Worm (Caenorhabditis elegans): ENCODE data around the gene E03H12.7.

E03H12.7 gene

ce11 chrIV:4988531-4988930 lies at the start of gene E03H12.7:
Gene E03H12.7 (minus strand): TSS chrIV:4988631.
- TF ChIP-seq elt-1 (tag; optimal IDR thresholded peaks at IDR 0.05) (no peak), ama-1 (optimal IDR thresholded peaks at IDR 0.05) (no peak), aly-2 (tag; optimal IDR thresholded peaks at IDR 0.05) (no peak), fos-1 (tag; optimal IDR thresholded peaks at IDR 0.05) (no peak), ztf-11 (tag; optimal IDR thresholded peaks at IDR 0.05) (no peak), elt-2 (tag; optimal IDR thresholded peaks at IDR 0.05) (no peak), nhr-43 (tag; optimal IDR thresholded peaks at IDR 0.05; ENCODE audit: poor library complexity, severe bottlenecking) (no peak), tbx-2 (tag; optimal IDR thresholded peaks at IDR 0.05) (no peak), ceh-9 (tag; optimal IDR thresholded peaks at IDR 0.05) (no peak), skn-1 (tag; optimal IDR thresholded peaks at IDR 0.05) (no peak), nfya-1 (tag; optimal IDR thresholded peaks at IDR 0.05; ENCODE audit: insufficient read depth) (no peak), pqm-1 (tag; optimal IDR thresholded peaks at IDR 0.05) (no peak)

DNA sequence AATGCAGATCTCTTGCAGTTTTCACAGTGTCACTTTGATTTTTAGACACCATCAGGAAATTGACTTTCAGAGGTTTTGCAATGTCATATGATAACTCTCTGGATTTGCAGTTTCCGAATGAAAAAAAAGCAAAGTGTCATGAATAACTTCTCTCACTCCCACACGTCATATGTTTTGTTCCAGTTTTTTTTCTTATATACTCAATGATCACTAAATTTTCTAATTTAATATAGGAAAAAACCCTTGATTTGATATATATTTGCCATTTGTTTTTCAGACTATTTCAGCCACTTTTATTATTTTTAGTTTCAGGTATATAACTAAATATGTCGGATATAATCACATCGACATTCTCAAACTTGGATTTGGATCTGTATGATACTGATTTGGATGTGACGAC lies 49.1 kb upstream of the E03H12.7 start, which contains the start of gene C09B9.1:
C09B9.1 (plus strand) TSS at position 301 of the 400 bp plus-strand sequence.
- TF ChIP-seq ama-1 (optimal IDR thresholded peaks at IDR 0.05) (no peak), R02D3.7 (tag; optimal IDR thresholded peaks at IDR 0.05) (no peak), eor-1 (tag; optimal IDR thresholded peaks at IDR 0.05) (no peak), ceh-28 (tag; optimal IDR thresholded peaks at IDR 0.05) (no peak), nhr-25 (tag; optimal IDR thresholded peaks at IDR 0.05) (no peak), ztf-11 (tag; optimal IDR thresholded peaks at IDR 0.05) (no peak), nhr-76 (tag; optimal IDR thresholded peaks at IDR 0.05) (no peak), elt-3 (tag; optimal IDR thresholded peaks at IDR 0.05) (no peak), sea-2 (GFP tag; optimal IDR thresholded peaks at IDR 0.05) (no peak)

- TF ChIP-seq aly-2 (tag; optimal IDR thresholded peaks at IDR 0.05): no peak
- TF ChIP-seq fos-1 (tag; optimal IDR thresholded peaks at IDR 0.05): no peak
- TF ChIP-seq snpc-4 (tag; optimal IDR thresholded peaks at IDR 0.05): no peak
Measured at ce11 chrIV:5033276-5033675, 44.8 kb upstream of the E03H12.7 start, which contains the start of gene C09B9.4. Gene C09B9.4 (minus strand): TSS chrIV:5033376.

DNA sequence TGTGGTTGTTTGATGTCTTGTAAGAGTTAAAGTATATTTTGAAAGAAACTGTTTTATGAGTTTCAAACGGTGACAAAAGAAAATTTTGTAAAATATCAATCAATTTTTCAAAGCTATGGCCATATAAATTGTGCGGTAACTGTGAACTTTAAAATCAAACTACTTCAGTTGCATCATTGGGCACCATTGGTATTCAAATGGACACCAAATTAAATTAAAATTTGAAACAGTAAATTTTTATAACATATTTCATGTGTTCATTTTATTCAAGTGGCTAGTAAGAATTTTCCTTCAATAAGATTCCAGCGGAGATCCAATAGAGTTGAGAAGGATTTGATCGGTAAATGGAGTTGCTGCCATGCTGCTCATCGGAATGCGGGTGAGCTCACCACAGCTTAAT lies 42.9 kb upstream of the E03H12.7 start:
- TF ChIP-seq elt-1 (tag; optimal IDR thresholded peaks at IDR 0.05): no peak
- no peak for TF ChIP-seq nhr-77 (tag; optimal IDR thresholded peaks at IDR 0.05)
- TF ChIP-seq lin-15B (tag; optimal IDR thresholded peaks at IDR 0.05): no peak
- TF ChIP-seq pqm-1 (tag; optimal IDR thresholded peaks at IDR 0.05): no peak
- no peak for TF ChIP-seq zag-1 (tag; optimal IDR thresholded peaks at IDR 0.05)
- no peak for TF ChIP-seq ama-1 (optimal IDR thresholded peaks at IDR 0.05)
- no peak for TF ChIP-seq elt-3 (tag; optimal IDR thresholded peaks at IDR 0.05)

DNA sequence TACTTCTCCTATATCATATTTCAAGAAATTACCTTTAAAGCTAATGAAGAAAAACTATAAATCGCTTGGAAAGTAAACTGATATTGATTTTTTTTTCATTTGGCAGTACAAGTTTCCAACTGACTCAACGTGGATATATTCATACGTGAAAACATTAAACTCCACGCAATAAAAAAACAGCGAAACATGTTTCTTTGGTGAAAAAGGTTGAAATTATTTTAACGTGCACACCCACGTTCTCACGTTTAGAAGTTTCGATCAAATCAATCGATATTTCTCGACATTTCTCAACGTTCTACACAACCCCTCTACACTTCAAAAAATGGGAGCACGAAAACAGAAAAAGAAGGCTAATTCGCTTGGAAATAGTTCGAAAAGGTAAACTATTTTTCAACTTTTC lies 40.5 kb upstream of the E03H12.7 start, which contains the start of the genes best-6 and C09B9.2:
best-6 (minus strand) TSS at position 101 of the 400 bp plus-strand sequence.
C09B9.2 (plus strand) TSS at position 314 of the 400 bp plus-strand sequence.
- TF ChIP-seq egl-27 (tag; optimal IDR thresholded peaks at IDR 0.05) (no peak), nhr-67 (tag; optimal IDR thresholded peaks at IDR 0.05) (no peak), daf-12 (tag; optimal IDR thresholded peaks at IDR 0.05) (no peak), mml-1 (tag; optimal IDR thresholded peaks at IDR 0.05) (no peak), nhr-12 (tag; optimal IDR thresholded peaks at IDR 0.05) (no peak), nfya-1 (tag; optimal IDR thresholded peaks at IDR 0.05; ENCODE audit: insufficient read depth) (no peak), nhr-237 (tag; optimal IDR thresholded peaks at IDR 0.05) (no peak), lsy-12 (tag; optimal IDR thresholded peaks at IDR 0.05) (no peak), jun-1 (tag; optimal IDR thresholded peaks at IDR 0.05) (no peak), fkh-2 (tag; optimal IDR thresholded peaks at IDR 0.05) (no peak), mdl-1 (tag; optimal IDR thresholded peaks at IDR 0.05) (no peak), fos-1 (tag; optimal IDR thresholded peaks at IDR 0.05) (no peak), ceh-28 (tag; optimal IDR thresholded peaks at IDR 0.05) (no peak), ztf-11 (tag; optimal IDR thresholded peaks at IDR 0.05) (no peak), fkh-10 (GFP tag; optimal IDR thresholded peaks at IDR 0.05) (no peak), R02D3.7 (tag; optimal IDR thresholded peaks at IDR 0.05) (no peak), ztf-4 (tag; optimal IDR thresholded peaks at IDR 0.05) (no peak), tbx-2 (tag; optimal IDR thresholded peaks at IDR 0.05) (no peak), skn-1 (tag; optimal IDR thresholded peaks at IDR 0.05) (no peak), elt-2 (tag; optimal IDR thresholded peaks at IDR 0.05) (no peak)
